Fruit fly (Drosophila melanogaster) whole organism: Measurements from ENCODE around the gene RIOK2.

Experiments
- CG8478 ChIP-seq: fragments of >200 bp; optimal IDR thresholded peaks from 2 replicates; lab custom pipeline; 2018; ENCODE audit warnings: inconsistent platforms
- Dll ChIP-seq: fragments of >200 bp; optimal IDR thresholded peaks from 2 replicates; lab custom pipeline; 2017
- EcR ChIP-seq, 2 experiments: fragments of >200 bp; optimal IDR thresholded peaks; 2 replicates each; lab custom pipeline; 2017; ENCODE audit warnings: missing biosample characterization in 2 of 2, missing genetic modification characterization in 2 of 2, missing genetic modification reagents in 2 of 2
- pan ChIP-seq: fragments of >200 bp; optimal IDR thresholded peaks from 2 replicates; lab custom pipeline; 2017
- psq ChIP-seq: fragments of >200 bp; optimal IDR thresholded peaks from 2 replicates; lab custom pipeline; 2017
- usp ChIP-seq: fragments of >200 bp; optimal IDR thresholded peaks from 2 replicates; lab custom pipeline; 2017; ENCODE audit warnings: missing biosample characterization, missing genetic modification characterization, mixed read lengths

Gene RIOK2

dm6 chr3R:25239880-25240279 is 25.8 kb upstream of the RIOK2 start, which contains the start of gene to:
TSS of gene to (plus strand) at chr3R:25240180.
- TF ChIP-seq psq (lab: Kevin White, UChicago) (no peak), EcR (GFP tag; optimal IDR thresholded peaks at IDR 0.05; lab: Kevin White, UChicago) (no peak), CG8478 (lab: Kevin White, UChicago) (no peak), pan (lab: Kevin White, UChicago) (no peak), Dll (lab: Kevin White, UChicago) (no peak), usp (no peak)

dm6 chr3R:25241507-25242070 is 24.1 kb upstream of the RIOK2 start, which contains the start of gene CG11854:
TSS of gene CG11854 (plus strand) at chr3R:25242020.
- TF ChIP-seq usp (no peak), CG8478 (lab: Kevin White, UChicago) (no peak), EcR (GFP tag; optimal IDR thresholded peaks at IDR 0.05; lab: Kevin White, UChicago) (no peak), Dll (lab: Kevin White, UChicago) (no peak), psq (lab: Kevin White, UChicago) (no peak), pan (lab: Kevin White, UChicago) (no peak)

dm6 chr3R:25245052-25245813 is 20.4 kb upstream of the RIOK2 start, which contains the start of gene bam:
TSS of gene bam (minus strand) at chr3R:25245109.
- TF ChIP-seq pan (lab: Kevin White, UChicago) (no peak), psq (lab: Kevin White, UChicago) (no peak), CG8478 (lab: Kevin White, UChicago) (no peak), Dll (lab: Kevin White, UChicago) (no peak), usp (no peak), EcR (GFP tag; optimal IDR thresholded peaks at IDR 0.05; lab: Kevin White, UChicago) (no peak)

- TF ChIP-seq CG8478 (lab: Kevin White, UChicago) (no peak), pan (lab: Kevin White, UChicago) (no peak), Dll (lab: Kevin White, UChicago) (no peak), EcR (GFP tag; optimal IDR thresholded peaks at IDR 0.05; lab: Kevin White, UChicago) (no peak), psq (lab: Kevin White, UChicago) (no peak), usp (no peak)
Observed at dm6 chr3R:25247379-25247869, 18.2 kb upstream of the RIOK2 start, which contains the start of the genes RpS27 and Nup37. TSS of gene RpS27 (minus strand) at chr3R:25247514. TSS of gene Nup37 (plus strand) at chr3R:25247658.

- TF ChIP-seq usp (no peak), Dll (lab: Kevin White, UChicago) (no peak), EcR (GFP tag; optimal IDR thresholded peaks at IDR 0.05; lab: Kevin White, UChicago) (no peak), CG8478 (lab: Kevin White, UChicago) (no peak), psq (lab: Kevin White, UChicago) (no peak), pan (lab: Kevin White, UChicago) (no peak)
Observed at dm6 chr3R:25249145-25250141, 16.2 kb upstream of the RIOK2 start, which contains the start of gene Nup358. TSS of gene Nup358 (plus strand) at chr3R:25249348.

- TF ChIP-seq EcR (GFP tag; optimal IDR thresholded peaks at IDR 0.05; lab: Kevin White, UChicago): no peak
- no peak for TF ChIP-seq pan (lab: Kevin White, UChicago)
- no peak for TF ChIP-seq psq (lab: Kevin White, UChicago)
- TF ChIP-seq CG8478 (lab: Kevin White, UChicago): no peak
- no peak for TF ChIP-seq usp
- no peak for TF ChIP-seq Dll (lab: Kevin White, UChicago)
Observed at dm6 chr3R:25258628-25259240, 6.9 kb upstream of the RIOK2 start, which contains the start of gene CG11857. TSS of gene CG11857 (plus strand) at chr3R:25258898.

dm6 chr3R:25260670-25261069 is 5.0 kb upstream of the RIOK2 start:
- TF ChIP-seq usp (no peak), pan (lab: Kevin White, UChicago) (no peak)

dm6 chr3R:25262322-25262761 is 3.3 kb upstream of the RIOK2 start, which contains the start of the genes Kdsr and CG11858:
TSS of gene Kdsr (minus strand) at chr3R:25262498.
TSS of gene CG11858 (plus strand) at chr3R:25262741.
- TF ChIP-seq EcR (GFP tag; optimal IDR thresholded peaks at IDR 0.05; lab: Kevin White, UChicago) (no peak), usp (no peak), Dll (lab: Kevin White, UChicago) (no peak), CG8478 (lab: Kevin White, UChicago) (no peak), pan (lab: Kevin White, UChicago) (no peak)

dm6 chr3R:25266751-25267150 is 1.1 kb downstream of the RIOK2 start:
- TF ChIP-seq EcR (GFP tag; optimal IDR thresholded peaks at IDR 0.05; lab: Kevin White, UChicago) (no peak), psq (lab: Kevin White, UChicago) (no peak), usp (no peak), CG8478 (lab: Kevin White, UChicago) (no peak), pan (lab: Kevin White, UChicago) (no peak), Dll (lab: Kevin White, UChicago) (no peak)

dm6 chr3R:25269909-25270308 is 4.3 kb downstream of the RIOK2 start, which contains the start of the genes CG11889 and CG11891:
TSS of gene CG11889 (plus strand) at chr3R:25270209.
TSS of gene CG11891 (plus strand) at chr3R:25270209.
- TF ChIP-seq pan (lab: Kevin White, UChicago) (no peak), Dll (lab: Kevin White, UChicago) (no peak), usp (no peak), CG8478 (lab: Kevin White, UChicago) (no peak), EcR (GFP tag; optimal IDR thresholded peaks at IDR 0.05; lab: Kevin White, UChicago) (no peak), psq (lab: Kevin White, UChicago) (no peak)
